Worm (Caenorhabditis elegans): Measurements from ENCODE around the gene F47B10.4.

- TF ChIP-seq W03F9.2 (tag; optimal IDR thresholded peaks at IDR 0.05) (no peak), him-1 (tag; optimal IDR thresholded peaks at IDR 0.05) (no peak), dao-5 (tag; optimal IDR thresholded peaks at IDR 0.05) (no peak)
These were observed 11.8 kb downstream of the F47B10.4 start, which contains the start of gene acbp-3 for ce11 chrX:10902723-10903322.

Data from whole organism, L4/young adult.